Fruit fly (Drosophila melanogaster) S2 (cell line): ENCODE data around the gene SP1173.

ENCODE experiments used
- CG8478 ChIP-seq: fragments of >200 bp; optimal IDR thresholded peaks from 2 replicates; lab custom pipeline; 2018
- CTCF ChIP-seq, 2 experiments: fragments of >200 bp; optimal IDR thresholded peaks; 2 replicates each; lab custom pipeline; 2018

DNA sequence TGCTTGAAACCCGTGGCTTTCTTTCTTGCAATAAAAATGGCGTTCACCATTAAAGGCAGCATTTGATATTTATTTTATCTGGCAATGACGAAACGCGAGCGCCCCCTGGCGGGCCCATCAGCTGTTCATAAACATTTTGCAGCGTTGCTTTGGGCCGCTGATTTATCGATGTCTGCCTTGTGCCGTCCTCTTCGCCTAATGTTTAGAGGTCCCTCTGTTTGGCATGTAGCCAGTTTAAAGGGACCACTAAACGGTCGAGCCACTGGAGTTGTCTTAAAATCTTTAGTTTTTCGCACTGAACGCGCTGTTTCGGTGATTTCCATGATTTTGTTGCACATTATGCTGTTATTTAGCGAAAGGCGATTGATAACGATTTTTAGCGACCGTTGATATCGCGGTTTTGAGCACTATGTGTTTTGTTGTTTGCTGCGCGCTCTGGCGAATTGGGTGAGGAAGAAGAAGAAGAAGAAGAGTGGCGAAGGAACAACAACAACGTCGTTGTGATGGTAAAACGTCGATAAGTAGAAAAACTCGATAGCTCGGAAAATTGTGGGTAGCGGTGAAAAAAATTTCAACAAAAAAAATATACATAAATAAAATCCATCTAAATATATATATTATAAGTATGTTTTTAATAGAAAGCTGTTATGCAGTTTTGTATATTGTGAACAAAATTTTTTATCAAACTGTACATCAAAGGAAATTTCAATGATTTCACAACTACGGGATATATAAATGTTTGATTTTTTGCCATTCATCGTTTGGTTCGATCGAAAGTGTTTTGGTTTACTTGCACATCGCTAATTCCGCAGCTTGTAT lies 49.2 kb upstream of the SP1173 start, which contains the start of the genes velo and Sbds:
- TF ChIP-seq CG8478 (lab: Kevin White, UChicago) (no peak), CTCF (optimal IDR thresholded peaks at IDR 0.05; lab: Kevin White, UChicago) (peak; percentile 93)
